Worm (Caenorhabditis elegans) whole organism, L2 larva: ENCODE measurements around the gene sulp-7.
A peak's percentile ranks its signal among the peaks of the same experiment; 100 is the strongest.

ENCODE experiments used
- C34F6.9 ChIP-seq: fragments of 150-350 bp; optimal IDR thresholded peaks from 2 replicates; lab custom pipeline; 2014; ENCODE audit warnings: missing biosample characterization, missing genetic modification characterization
- F13H6.1 ChIP-seq: sonication (generic microtip); optimal IDR thresholded peaks from 2 replicates; lab custom pipeline; 2016; ENCODE audit warnings: missing genetic modification characterization, missing compliant biosample characterization
- Y55F3AM.14 ChIP-seq: fragments of 200-800 bp; sonication (Bioruptor generic); optimal IDR thresholded peaks from 2 replicates; lab custom pipeline; 2018; ENCODE audit warnings: mild to moderate bottlenecking, missing genetic modification characterization, missing compliant biosample characterization
- ZK546.5 ChIP-seq: sonication (generic microtip); optimal IDR thresholded peaks from 2 replicates; lab custom pipeline; 2017; ENCODE audit warnings: missing biosample characterization, missing genetic modification characterization
- alr-1 ChIP-seq: fragments of 150-350 bp; optimal IDR thresholded peaks from 2 replicates; lab custom pipeline; 2014; ENCODE audit warnings: missing biosample characterization, missing genetic modification characterization
- aly-2 ChIP-seq: fragments of 150-350 bp; optimal IDR thresholded peaks from 2 replicates; lab custom pipeline; 2014; ENCODE audit warnings: missing biosample characterization, missing genetic modification characterization
- ama-1 ChIP-seq: fragments of 150-350 bp; optimal IDR thresholded peaks from 2 replicates; lab custom pipeline; 2018; ENCODE audit warnings: inconsistent platforms
- blmp-1 ChIP-seq: sonication (generic microtip); optimal IDR thresholded peaks from 2 replicates; lab custom pipeline; 2017; ENCODE audit warnings: missing genetic modification characterization, mild to moderate bottlenecking, missing compliant biosample characterization, antibody characterized with exemption, moderate library complexity; ENCODE audit not compliant: insufficient read depth
- ceh-16 ChIP-seq: fragments of 150-350 bp; optimal IDR thresholded peaks from 2 replicates; lab custom pipeline; 2014; ENCODE audit warnings: missing biosample characterization, missing genetic modification characterization
- ceh-82 ChIP-seq: fragments of 150-350 bp; optimal IDR thresholded peaks from 2 replicates; lab custom pipeline; 2014; ENCODE audit warnings: missing biosample characterization, missing genetic modification characterization
- crh-2 ChIP-seq: sonication (generic microtip); optimal IDR thresholded peaks from 2 replicates; lab custom pipeline; 2017; ENCODE audit warnings: missing biosample characterization, missing genetic modification characterization
- dmd-4 ChIP-seq: sonication (generic microtip); optimal IDR thresholded peaks from 2 replicates; lab custom pipeline; 2017; ENCODE audit warnings: missing biosample characterization, missing genetic modification characterization
- fos-1 ChIP-seq: fragments of 150-350 bp; optimal IDR thresholded peaks from 2 replicates; lab custom pipeline; 2014; ENCODE audit warnings: missing biosample characterization, missing genetic modification characterization
- gmeb-1 ChIP-seq: fragments of 150-350 bp; optimal IDR thresholded peaks from 2 replicates; lab custom pipeline; 2014; ENCODE audit warnings: missing biosample characterization, missing genetic modification characterization
- lin-13 ChIP-seq: fragments of 150-350 bp; optimal IDR thresholded peaks from 2 replicates; lab custom pipeline; 2014; ENCODE audit warnings: missing biosample characterization, missing genetic modification reagents, missing genetic modification characterization
- lsy-2 ChIP-seq, 2 experiments: fragments of 150-350 bp in 1 of 2; sonication (generic microtip) in 1 of 2; optimal IDR thresholded peaks; 2 replicates each; lab custom pipeline; 2014 to 2017; ENCODE audit warnings: missing biosample characterization in 2 of 2, missing genetic modification characterization in 2 of 2
- mab-5 ChIP-seq: fragments of 150-350 bp; optimal IDR thresholded peaks from 2 replicates; lab custom pipeline; 2014; ENCODE audit warnings: missing biosample characterization, missing genetic modification characterization
- mbf-1 ChIP-seq: sonication (generic microtip); optimal IDR thresholded peaks from 2 replicates; lab custom pipeline; 2017; ENCODE audit warnings: missing biosample characterization, missing genetic modification characterization
- mdl-1 ChIP-seq, 2 experiments: fragments of 150-350 bp in 1 of 2; sonication (generic microtip) in 1 of 2; optimal IDR thresholded peaks; 2 replicates each; lab custom pipeline; 2017; ENCODE audit warnings: missing biosample characterization in 2 of 2, missing genetic modification characterization in 2 of 2
- nhr-11 ChIP-seq: fragments of 150-350 bp; optimal IDR thresholded peaks from 2 replicates; lab custom pipeline; 2014; ENCODE audit warnings: missing biosample characterization, missing genetic modification characterization
- nhr-12 ChIP-seq: fragments of 150-350 bp; optimal IDR thresholded peaks from 2 replicates; lab custom pipeline; 2014; ENCODE audit warnings: missing biosample characterization, missing genetic modification characterization
- nhr-129 ChIP-seq: fragments of 150-350 bp; optimal IDR thresholded peaks from 2 replicates; lab custom pipeline; 2014; ENCODE audit warnings: missing biosample characterization, missing genetic modification characterization
- nhr-21 ChIP-seq: fragments of 150-350 bp; optimal IDR thresholded peaks from 2 replicates; lab custom pipeline; 2014; ENCODE audit warnings: missing biosample characterization, missing genetic modification characterization
- nhr-237 ChIP-seq: fragments of 150-350 bp; optimal IDR thresholded peaks from 2 replicates; lab custom pipeline; 2014; ENCODE audit warnings: missing biosample characterization, missing genetic modification characterization
- nhr-25 ChIP-seq: fragments of 150-350 bp; sonication (generic microtip); optimal IDR thresholded peaks from 3 replicates; lab custom pipeline; 2014; ENCODE audit warnings: missing biosample characterization, missing genetic modification characterization
- nhr-6 ChIP-seq: fragments of 150-350 bp; optimal IDR thresholded peaks from 2 replicates; lab custom pipeline; 2014; ENCODE audit warnings: missing biosample characterization, missing genetic modification characterization
- peb-1 ChIP-seq: fragments of 150-350 bp; optimal IDR thresholded peaks from 2 replicates; lab custom pipeline; 2014; ENCODE audit warnings: missing biosample characterization, missing genetic modification characterization
- sem-4 ChIP-seq: fragments of 150-350 bp; optimal IDR thresholded peaks from 2 replicates; lab custom pipeline; 2014; ENCODE audit warnings: missing biosample characterization, missing genetic modification reagents, missing genetic modification characterization
- sma-3 ChIP-seq: sonication (generic microtip); optimal IDR thresholded peaks from 2 replicates; lab custom pipeline; 2016; ENCODE audit warnings: missing genetic modification reagents, missing genetic modification characterization, missing compliant biosample characterization
- sma-9 ChIP-seq, 2 experiments: fragments of 150-350 bp in 1 of 2; sonication (generic microtip) in 1 of 2; optimal IDR thresholded peaks; 2 replicates each; lab custom pipeline; 2014 to 2016; ENCODE audit warnings: missing genetic modification characterization in 2 of 2, mild to moderate bottlenecking in 1 of 2, missing biosample characterization in 1 of 2, missing compliant biosample characterization in 1 of 2, missing genetic modification reagents in 1 of 2, moderate library complexity in 1 of 2
- snpc-4 ChIP-seq: fragments of 150-350 bp; optimal IDR thresholded peaks from 2 replicates; lab custom pipeline; 2014; ENCODE audit warnings: missing biosample characterization, missing genetic modification characterization
- unc-62 ChIP-seq: fragments of 150-350 bp; optimal IDR thresholded peaks from 2 replicates; lab custom pipeline; 2014; ENCODE audit warnings: missing biosample characterization, missing genetic modification reagents, missing genetic modification characterization
- zag-1 ChIP-seq: fragments of 150-350 bp; optimal IDR thresholded peaks from 2 replicates; lab custom pipeline; 2014; ENCODE audit warnings: missing biosample characterization, missing genetic modification characterization
- ztf-11 ChIP-seq: sonication (generic microtip); optimal IDR thresholded peaks from 2 replicates; lab custom pipeline; 2017; ENCODE audit warnings: missing biosample characterization, missing genetic modification characterization
- ztf-4 ChIP-seq: fragments of 150-350 bp; optimal IDR thresholded peaks from 2 replicates; lab custom pipeline; 2014; ENCODE audit warnings: missing biosample characterization, missing genetic modification characterization

Gene sulp-7

ce11 chrX:11035563-11035962 lies 44.9 kb upstream of the sulp-7 start:
- TF ChIP-seq nhr-12 (tag; lab: Kevin White, UChicago), result no peak
- no peak for TF ChIP-seq gmeb-1 (tag; lab: Kevin White, UChicago)
- TF ChIP-seq sma-9 (GFP tag; optimal IDR thresholded peaks at IDR 0.05; lab: Kevin White, UChicago), result peak; percentile 50
- TF ChIP-seq sma-9 (tag; optimal IDR thresholded peaks at IDR 0.05; lab: Kevin White, UChicago), result no peak
- no peak for TF ChIP-seq mdl-1 (tag; optimal IDR thresholded peaks at IDR 0.05; lab: Kevin White, UChicago)
- TF ChIP-seq mab-5 (tag; lab: Kevin White, UChicago), result peak; percentile 28
- no peak for TF ChIP-seq nhr-11 (tag; lab: Kevin White, UChicago)
- TF ChIP-seq blmp-1 (tag; lab: Kevin White, UChicago), result no peak
- no peak for TF ChIP-seq zag-1 (tag; lab: Kevin White, UChicago)
- no peak for TF ChIP-seq ceh-82 (tag; lab: Kevin White, UChicago)
- no peak for TF ChIP-seq dmd-4 (tag; lab: Kevin White, UChicago)
- peak in 1 of 2 experiments; percentile 9 for TF ChIP-seq lsy-2 (tag; optimal IDR thresholded peaks at IDR 0.05; lab: Kevin White, UChicago)
- no peak for TF ChIP-seq sem-4 (tag; lab: Kevin White, UChicago)
- no peak for TF ChIP-seq ztf-11 (tag; lab: Kevin White, UChicago)
- no peak for TF ChIP-seq lin-13
- peak; percentile 5 for TF ChIP-seq nhr-6 (tag; lab: Kevin White, UChicago)
- TF ChIP-seq ztf-4, result no peak
- peak; percentile 16 for TF ChIP-seq nhr-129
- TF ChIP-seq C34F6.9 (tag; lab: Kevin White, UChicago), result peak; percentile 25
- TF ChIP-seq nhr-237, result no peak
- TF ChIP-seq F13H6.1, result peak; percentile 74
- no peak for TF ChIP-seq alr-1 (tag; lab: Kevin White, UChicago)
- no peak for TF ChIP-seq Y55F3AM.14 (GFP tag; lab: Kevin White, UChicago)
- no peak for TF ChIP-seq ama-1

ce11 chrX:11036114-11037087 lies 44.1 kb upstream of the sulp-7 start:
- peak; percentile 59 for TF ChIP-seq fos-1
- TF ChIP-seq crh-2 (tag; lab: Kevin White, UChicago), result peak; percentile 75
- no peak for TF ChIP-seq sma-3 (GFP tag; lab: Kevin White, UChicago)
- TF ChIP-seq sma-9 (GFP tag; optimal IDR thresholded peaks at IDR 0.05; lab: Kevin White, UChicago), result peak; percentile 26
- TF ChIP-seq sma-9 (tag; optimal IDR thresholded peaks at IDR 0.05; lab: Kevin White, UChicago), result no peak
- peak in 1 of 2 experiments; percentile 0 for TF ChIP-seq mdl-1 (tag; optimal IDR thresholded peaks at IDR 0.05; lab: Kevin White, UChicago)
- no peak for TF ChIP-seq alr-1 (tag; lab: Kevin White, UChicago)
- no peak for TF ChIP-seq ceh-82 (tag; lab: Kevin White, UChicago)
- peak; percentile 34 for TF ChIP-seq sem-4 (tag; lab: Kevin White, UChicago)
- TF ChIP-seq nhr-25 (tag; lab: Kevin White, UChicago), result no peak
- peak; percentile 89 for TF ChIP-seq blmp-1 (tag; lab: Kevin White, UChicago)
- no peak for TF ChIP-seq ztf-4
- no peak for TF ChIP-seq peb-1 (tag; lab: Kevin White, UChicago)
- TF ChIP-seq nhr-21 (tag; lab: Kevin White, UChicago), result peak; percentile 35
- TF ChIP-seq unc-62 (GFP tag; lab: Kevin White, UChicago), result no peak
- TF ChIP-seq nhr-6 (tag; lab: Kevin White, UChicago), result no peak
- TF ChIP-seq F13H6.1, result peak; percentile 36

ce11 chrX:11038221-11038620 lies 42.3 kb upstream of the sulp-7 start:
- TF ChIP-seq unc-62 (GFP tag; lab: Kevin White, UChicago), result no peak
- no peak for TF ChIP-seq aly-2 (tag; lab: Kevin White, UChicago)
- TF ChIP-seq lsy-2 (tag; optimal IDR thresholded peaks at IDR 0.05; lab: Kevin White, UChicago), result no peak
- no peak for TF ChIP-seq nhr-237
- no peak for TF ChIP-seq ceh-16 (tag; lab: Kevin White, UChicago)
- TF ChIP-seq nhr-6 (tag; lab: Kevin White, UChicago), result no peak
- no peak for TF ChIP-seq C34F6.9 (tag; lab: Kevin White, UChicago)
- no peak for TF ChIP-seq sma-9 (GFP tag; optimal IDR thresholded peaks at IDR 0.05; lab: Kevin White, UChicago)
- no peak for TF ChIP-seq sma-9 (tag; optimal IDR thresholded peaks at IDR 0.05; lab: Kevin White, UChicago)
- TF ChIP-seq ZK546.5 (tag; lab: Kevin White, UChicago), result no peak
- TF ChIP-seq nhr-11 (tag; lab: Kevin White, UChicago), result no peak
- no peak for TF ChIP-seq nhr-12 (tag; lab: Kevin White, UChicago)
- TF ChIP-seq mbf-1, result no peak
- no peak for TF ChIP-seq zag-1 (tag; lab: Kevin White, UChicago)
- TF ChIP-seq ztf-4, result no peak
- TF ChIP-seq snpc-4 (tag; lab: Kevin White, UChicago), result no peak
- TF ChIP-seq ceh-82 (tag; lab: Kevin White, UChicago), result no peak
- no peak for TF ChIP-seq Y55F3AM.14 (GFP tag; lab: Kevin White, UChicago)
